Fruit fly (Drosophila melanogaster) whole organism, pupa: ENCODE results near the gene CG14252.

Source experiments
- CG10348 ChIP-seq: fragments of 200-800 bp; sonication (Bioruptor generic); IDR thresholded peaks from 2 replicates; pipeline ENCODE4 v1.3.6; 2022; ENCODE audit warnings: missing biosample characterization, missing genetic modification characterization
- CG12605 ChIP-seq: fragments of 200-800 bp; sonication (Bioruptor generic); IDR thresholded peaks from 2 replicates; pipeline ENCODE4 v1.3.6; 2022; ENCODE audit warnings: missing biosample characterization, missing genetic modification characterization
- CG13204 ChIP-seq: fragments of 200-800 bp; sonication (Bioruptor generic); optimal IDR thresholded peaks from 2 replicates; lab custom pipeline; 2018; ENCODE audit warnings: missing biosample characterization, mild to moderate bottlenecking, missing genetic modification characterization, moderate library complexity
- CG14655 ChIP-seq: fragments of 200-800 bp; sonication (Bioruptor generic); optimal IDR thresholded peaks from 3 replicates; lab custom pipeline; 2017; ENCODE audit warnings: mild to moderate bottlenecking, missing biosample characterization, missing genetic modification reagents, missing genetic modification characterization
- CG15710 ChIP-seq: fragments of 200-800 bp; sonication (Bioruptor generic); optimal IDR thresholded peaks from 2 replicates; lab custom pipeline; 2018; ENCODE audit warnings: missing biosample characterization, mild to moderate bottlenecking, missing genetic modification characterization, moderate library complexity
- CG17806 ChIP-seq: fragments of 200-800 bp; sonication (Bioruptor generic); optimal IDR thresholded peaks from 2 replicates; lab custom pipeline; 2018; ENCODE audit warnings: missing biosample characterization, mild to moderate bottlenecking, missing genetic modification characterization, moderate library complexity
- CG32121 ChIP-seq: fragments of 200-800 bp; sonication (Bioruptor generic); IDR thresholded peaks from 2 replicates; pipeline ENCODE4 v1.3.6; 2022; ENCODE audit warnings: missing biosample characterization, missing genetic modification characterization
- CG34367 ChIP-seq: fragments of 200-800 bp; sonication (Bioruptor generic); optimal IDR thresholded peaks from 2 replicates; lab custom pipeline; 2018; ENCODE audit warnings: missing biosample characterization, mild to moderate bottlenecking, missing genetic modification characterization
- CG4496 ChIP-seq: fragments of 200-800 bp; sonication (Bioruptor generic); IDR thresholded peaks from 3 replicates; pipeline ENCODE4 v1.3.6; 2022; ENCODE audit warnings: missing biosample characterization, missing genetic modification characterization
- CG8159 ChIP-seq: fragments of 200-800 bp; sonication (Bioruptor generic); optimal IDR thresholded peaks from 3 replicates; lab custom pipeline; 2018; ENCODE audit warnings: missing biosample characterization, mild to moderate bottlenecking, missing genetic modification characterization, moderate library complexity
- CG8301 ChIP-seq: fragments of 200-800 bp; sonication (Bioruptor generic); optimal IDR thresholded peaks from 2 replicates; lab custom pipeline; 2018; ENCODE audit warnings: missing biosample characterization, mild to moderate bottlenecking, missing genetic modification characterization
- CG9948 ChIP-seq: fragments of 200-800 bp; sonication (Bioruptor generic); optimal IDR thresholded peaks from 2 replicates; lab custom pipeline; 2018; ENCODE audit warnings: missing biosample characterization, mild to moderate bottlenecking, missing genetic modification characterization, moderate library complexity
- D1 ChIP-seq: fragments of 200-800 bp; sonication (Bioruptor generic); optimal IDR thresholded peaks from 2 replicates; lab custom pipeline; 2018; ENCODE audit warnings: missing biosample characterization, mild to moderate bottlenecking, missing genetic modification characterization, moderate library complexity
- EcR ChIP-seq: fragments of 200-800 bp; sonication (Bioruptor generic); optimal IDR thresholded peaks from 3 replicates; lab custom pipeline; 2019; ENCODE audit warnings: missing biosample characterization, missing genetic modification characterization, mild to moderate bottlenecking, moderate library complexity, missing genetic modification reagents
- Ets98B ChIP-seq: fragments of 200-800 bp; sonication (Bioruptor generic); IDR thresholded peaks from 2 replicates; pipeline ENCODE4 v1.3.6; 2022; ENCODE audit warnings: missing biosample characterization, missing genetic modification characterization
- Pif1A ChIP-seq: fragments of 200-800 bp; sonication (Bioruptor generic); optimal IDR thresholded peaks from 3 replicates; lab custom pipeline; 2016; ENCODE audit warnings: missing biosample characterization, missing genetic modification characterization
- Pif1B ChIP-seq: fragments of 200-800 bp; sonication (Bioruptor generic); optimal IDR thresholded peaks from 3 replicates; lab custom pipeline; 2016; ENCODE audit warnings: missing biosample characterization, missing genetic modification characterization
- Snoo ChIP-seq: fragments of 200-800 bp; sonication (Bioruptor generic); optimal IDR thresholded peaks from 3 replicates; lab custom pipeline; 2017; ENCODE audit warnings: missing biosample characterization, mild to moderate bottlenecking, missing genetic modification characterization, inconsistent platforms
- fd96Ca ChIP-seq: fragments of 200-800 bp; sonication (Bioruptor generic); IDR thresholded peaks from 3 replicates; pipeline ENCODE4 v1.3.6; 2022; ENCODE audit warnings: missing biosample characterization, missing genetic modification characterization
- gl ChIP-seq: fragments of 200-800 bp; sonication (Bioruptor generic); optimal IDR thresholded peaks from 2 replicates; lab custom pipeline; 2018; ENCODE audit warnings: missing biosample characterization, mild to moderate bottlenecking, missing genetic modification characterization
- rn ChIP-seq: fragments of 200-800 bp; sonication (Bioruptor generic); IDR thresholded peaks from 2 replicates; pipeline ENCODE4 v1.3.6; 2022; ENCODE audit warnings: missing biosample characterization, missing genetic modification characterization

Gene CG14252

DNA sequence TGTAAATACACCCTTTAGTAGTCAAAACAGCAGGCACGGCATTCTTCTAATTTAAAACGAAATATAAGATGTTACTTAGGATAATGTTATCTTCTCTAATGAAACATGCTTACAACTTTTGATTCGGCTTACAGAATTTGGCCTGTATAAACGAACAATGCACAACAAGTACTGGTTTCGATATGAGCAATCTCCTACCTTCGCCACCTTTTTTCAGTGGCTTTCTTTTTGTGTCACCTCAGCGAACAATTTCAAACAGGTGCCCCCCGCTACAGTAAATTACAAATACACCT is 22.9 kb downstream of the CG14252 start:
- TF ChIP-seq CG32121 (GFP tag; lab: Robert Waterston, UW) (no peak), CG8159 (tag; lab: Kevin White, UChicago) (no peak), Snoo (tag; lab: Kevin White, UChicago) (no peak), CG17806 (tag; lab: Kevin White, UChicago) (no peak), CG14655 (GFP tag; lab: Kevin White, UChicago) (no peak), CG12605 (GFP tag; lab: Robert Waterston, UW) (no peak), EcR (GFP tag; lab: Kevin White, UChicago) (no peak), CG9948 (tag; lab: Kevin White, UChicago) (no peak), fd96Ca (GFP tag; lab: Robert Waterston, UW) (no peak), gl (no peak), Pif1B (no peak), CG10348 (GFP tag; lab: Robert Waterston, UW) (no peak)

dm6 chr3R:26968823-26969638 is 23.7 kb downstream of the CG14252 start:
- TF ChIP-seq CG14655 (GFP tag; lab: Kevin White, UChicago) = no peak
- TF ChIP-seq Pif1A (GFP tag; lab: Kevin White, UChicago) = no peak
- no peak for TF ChIP-seq Snoo (tag; lab: Kevin White, UChicago)
- no peak for TF ChIP-seq CG8301 (tag; lab: Kevin White, UChicago)
- no peak for TF ChIP-seq CG12605 (GFP tag; lab: Robert Waterston, UW)
- 0 out of 3 replicates have a peak, but pooled peaks have one; percentile 40 for TF ChIP-seq CG4496
- no peak for TF ChIP-seq Ets98B
- TF ChIP-seq gl = peak; percentile 21
- TF ChIP-seq Pif1B = no peak
- TF ChIP-seq fd96Ca (GFP tag; lab: Robert Waterston, UW) = peak; percentile 64; the same call in 1 of the 3 replicates
- TF ChIP-seq D1 = no peak
- peak; percentile 92 for TF ChIP-seq EcR (GFP tag; lab: Kevin White, UChicago)
- no peak for TF ChIP-seq CG8159 (tag; lab: Kevin White, UChicago)
- TF ChIP-seq rn = no peak
- no peak for TF ChIP-seq CG13204 (GFP tag; lab: Kevin White, UChicago)
- no peak for TF ChIP-seq CG10348 (GFP tag; lab: Robert Waterston, UW)
- no peak for TF ChIP-seq CG32121 (GFP tag; lab: Robert Waterston, UW)
- TF ChIP-seq CG17806 (tag; lab: Kevin White, UChicago) = no peak
- peak; percentile 38 for TF ChIP-seq CG15710 (tag; lab: Kevin White, UChicago)
- peak; percentile 51 for TF ChIP-seq CG9948 (tag; lab: Kevin White, UChicago)
- peak; percentile 0 for TF ChIP-seq CG34367 (tag; lab: Kevin White, UChicago)

dm6 chr3R:26969743-26970142 is 24.4 kb downstream of the CG14252 start:
- TF ChIP-seq EcR (GFP tag; lab: Kevin White, UChicago) = no peak
- no peak for TF ChIP-seq CG34367 (tag; lab: Kevin White, UChicago)
- no peak for TF ChIP-seq rn
- no peak for TF ChIP-seq CG32121 (GFP tag; lab: Robert Waterston, UW)
- TF ChIP-seq Pif1A (GFP tag; lab: Kevin White, UChicago) = no peak
- TF ChIP-seq CG10348 (GFP tag; lab: Robert Waterston, UW) = no peak
- no peak for TF ChIP-seq fd96Ca (GFP tag; lab: Robert Waterston, UW)
- no peak for TF ChIP-seq CG8159 (tag; lab: Kevin White, UChicago)
- no peak for TF ChIP-seq CG4496
- no peak for TF ChIP-seq gl
- TF ChIP-seq CG14655 (GFP tag; lab: Kevin White, UChicago) = no peak
- no peak for TF ChIP-seq CG17806 (tag; lab: Kevin White, UChicago)
- TF ChIP-seq CG8301 (tag; lab: Kevin White, UChicago) = no peak
- no peak for TF ChIP-seq Snoo (tag; lab: Kevin White, UChicago)
- no peak for TF ChIP-seq Pif1B
- TF ChIP-seq Ets98B = no peak
- no peak for TF ChIP-seq D1
- no peak for TF ChIP-seq CG13204 (GFP tag; lab: Kevin White, UChicago)
- TF ChIP-seq CG15710 (tag; lab: Kevin White, UChicago) = no peak
- no peak for TF ChIP-seq CG9948 (tag; lab: Kevin White, UChicago)

DNA sequence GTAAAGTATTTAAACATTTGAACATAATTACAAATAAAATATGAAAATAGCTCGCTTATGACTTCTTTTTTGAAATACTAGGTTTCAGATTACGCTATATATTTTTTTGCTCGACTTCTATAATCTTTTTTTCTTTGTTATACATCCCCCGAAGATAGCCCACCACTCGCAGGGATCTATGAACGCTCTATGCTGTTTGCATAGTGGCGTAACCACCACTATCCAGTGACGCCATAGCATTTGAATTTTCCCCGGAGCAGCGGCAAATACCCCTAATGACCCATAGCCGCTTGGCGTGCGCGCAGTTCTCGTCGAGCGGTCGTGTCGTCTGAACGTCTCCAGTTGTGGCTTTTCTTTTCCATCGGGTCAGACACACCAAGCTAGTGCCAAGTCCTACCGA is 32.9 kb downstream of the CG14252 start, which contains the start of the genes CG14253 and CG46313:
Gene CG14253 (plus strand): TSS at position 301 of the 400 bp plus-strand sequence.
Gene CG46313 (plus strand): TSS at position 301 of the 400 bp plus-strand sequence.
- TF ChIP-seq CG4496 = no peak
- TF ChIP-seq CG17806 (tag; lab: Kevin White, UChicago) = no peak
- TF ChIP-seq Pif1B = no peak
- no peak for TF ChIP-seq CG34367 (tag; lab: Kevin White, UChicago)
- no peak for TF ChIP-seq CG8301 (tag; lab: Kevin White, UChicago)
- no peak for TF ChIP-seq CG12605 (GFP tag; lab: Robert Waterston, UW)
- TF ChIP-seq Ets98B = no peak
- TF ChIP-seq CG10348 (GFP tag; lab: Robert Waterston, UW) = no peak
- TF ChIP-seq CG32121 (GFP tag; lab: Robert Waterston, UW) = no peak
- TF ChIP-seq, all 21 proteins: peak for 0

- TF ChIP-seq CG12605 (GFP tag; lab: Robert Waterston, UW) (peak; percentile 59), D1 (no peak), CG13204 (GFP tag; lab: Kevin White, UChicago) (no peak), Snoo (tag; lab: Kevin White, UChicago) (no peak), CG8301 (tag; lab: Kevin White, UChicago) (no peak), EcR (GFP tag; lab: Kevin White, UChicago) (peak; percentile 65), CG10348 (GFP tag; lab: Robert Waterston, UW) (no peak), Ets98B (peak; percentile 30; the same call in 1 of the 2 replicates), CG14655 (GFP tag; lab: Kevin White, UChicago) (no peak), CG8159 (tag; lab: Kevin White, UChicago) (no peak), Pif1B (no peak), CG32121 (GFP tag; lab: Robert Waterston, UW) (0 out of 2 replicates have a peak, but pooled peaks have one; percentile 17)
These were observed 35.0 kb downstream of the CG14252 start for dm6 chr3R:26980282-26980691.
